Worm (Caenorhabditis elegans) whole organism, L4/young adult: ENCODE data around the gene hap-1.

Experiments used
- W03F9.2 ChIP-seq: fragments of 150-350 bp; optimal IDR thresholded peaks from 2 replicates; lab custom pipeline; 2014; ENCODE audit warnings: missing biosample characterization, missing genetic modification characterization
- him-1 ChIP-seq: sonication (generic microtip); optimal IDR thresholded peaks from 2 replicates; lab custom pipeline; 2016; ENCODE audit warnings: missing genotype, missing genetic modification reagents, missing genetic modification characterization, missing compliant biosample characterization

ce11 chrIII:5310940-5311339 lies 47.2 kb downstream of the hap-1 start, which contains the start of gene pqe-1:
- TF ChIP-seq him-1: no peak
- no peak for TF ChIP-seq W03F9.2 (tag; lab: Kevin White, UChicago)
